Worm (Caenorhabditis elegans) whole organism, L4 larva: Measurements from ENCODE around the gene elo-4.

Source experiments
- F49E8.2 ChIP-seq: sonication (generic microtip); optimal IDR thresholded peaks from 2 replicates; lab custom pipeline; 2016; ENCODE audit warnings: missing compliant biosample characterization, mild to moderate bottlenecking, missing genetic modification characterization, borderline replicate concordance
- T20F7.1 ChIP-seq: fragments of 200-800 bp; sonication (Bioruptor generic); optimal IDR thresholded peaks from 2 replicates; lab custom pipeline; 2018; ENCODE audit warnings: mild to moderate bottlenecking, missing genetic modification characterization, missing compliant biosample characterization
- T26A8.4 ChIP-seq: fragments of 200-800 bp; sonication (Bioruptor generic); IDR thresholded peaks from 2 replicates; pipeline ENCODE4 v1.3.6; 2022; ENCODE audit warnings: missing genetic modification characterization, missing compliant biosample characterization
- aha-1 ChIP-seq: fragments of 150-350 bp; peaks from one replicate; lab custom pipeline; 2014; ENCODE audit warnings: missing biosample characterization, missing genetic modification characterization
- ctbp-1 ChIP-seq: fragments of 200-800 bp; sonication (Bioruptor generic); IDR thresholded peaks from 2 replicates; pipeline ENCODE4 v1.3.6; 2022; ENCODE audit warnings: missing genetic modification reagents, missing genetic modification characterization, missing compliant biosample characterization
- gei-8 ChIP-seq: fragments of 200-800 bp; sonication (Bioruptor generic); optimal IDR thresholded peaks from 2 replicates; lab custom pipeline; 2018; ENCODE audit warnings: mild to moderate bottlenecking, missing genetic modification characterization, missing compliant biosample characterization
- unc-62 ChIP-seq, 3 experiments: fragments of 150-350 bp in 1 of 3; sonication (generic microtip); optimal IDR thresholded peaks in 2 of 3; peaks in 1 of 3; 1 replicate in 1 of 3; 2 replicates in 2 of 3; lab custom pipeline; 2014 to 2017; ENCODE audit warnings: missing biosample characterization in 3 of 3, missing genetic modification characterization in 3 of 3, missing genetic modification reagents in 3 of 3, missing genotype in 1 of 3

ce11 chrIII:9297345-9297744 is 36.7 kb downstream of the elo-4 start, which contains the start of gene K01B6.4:
- no peak for TF ChIP-seq T26A8.4 (GFP tag; lab: Robert Waterston, UW)
- no peak for TF ChIP-seq gei-8 (GFP tag; lab: Kevin White, UChicago)
- TF ChIP-seq aha-1 (tag; lab: Kevin White, UChicago), result peak; percentile 25
- TF ChIP-seq unc-62 (GFP tag; optimal IDR thresholded peaks at IDR 0.05 in 1 of 2; lab: Kevin White, UChicago), result no peak
- TF ChIP-seq unc-62 (tag; optimal IDR thresholded peaks at IDR 0.05; lab: Kevin White, UChicago), result no peak
- TF ChIP-seq T20F7.1, result no peak
- no peak for TF ChIP-seq ctbp-1 (GFP tag; lab: Robert Waterston, UW)
- TF ChIP-seq F49E8.2 (tag; lab: Kevin White, UChicago), result no peak
